Fruit fly (Drosophila melanogaster) whole organism, prepupa: ENCODE data around the gene CG5171.

Experiments used
- Blimp-1 ChIP-seq: fragments of 200-800 bp; sonication (Bioruptor generic); optimal IDR thresholded peaks from 3 replicates; lab custom pipeline; 2017; ENCODE audit warnings: missing biosample characterization, missing genetic modification characterization, mild to moderate bottlenecking, moderate library complexity, missing genetic modification reagents
- CG10631 ChIP-seq: fragments of 200-800 bp; sonication (Bioruptor generic); optimal IDR thresholded peaks from 2 replicates; lab custom pipeline; 2016; ENCODE audit warnings: missing biosample characterization, missing genetic modification characterization
- CG10669 ChIP-seq: fragments of 200-800 bp; sonication (Bioruptor generic); optimal IDR thresholded peaks from 3 replicates; lab custom pipeline; 2018; ENCODE audit warnings: missing biosample characterization, mild to moderate bottlenecking, missing genetic modification characterization, moderate library complexity
- CG11762 ChIP-seq: fragments of 200-800 bp; sonication (Bioruptor generic); optimal IDR thresholded peaks from 3 replicates; lab custom pipeline; 2016; ENCODE audit warnings: missing biosample characterization, missing genetic modification characterization; ENCODE audit not compliant: insufficient read depth
- CG11902 ChIP-seq: fragments of 200-800 bp; sonication (Bioruptor generic); optimal IDR thresholded peaks from 3 replicates; lab custom pipeline; 2016; ENCODE audit warnings: missing biosample characterization, missing genetic modification characterization
- CG15336 ChIP-seq: fragments of 200-800 bp; sonication (Bioruptor generic); IDR thresholded peaks from 2 replicates; pipeline ENCODE4 v1.3.6; 2022; ENCODE audit warnings: missing biosample characterization, missing genetic modification characterization
- CG1621 ChIP-seq: fragments of 200-800 bp; sonication (Bioruptor generic); optimal IDR thresholded peaks from 3 replicates; lab custom pipeline; 2018; ENCODE audit warnings: missing biosample characterization, mild to moderate bottlenecking, missing genetic modification characterization
- CG16779 ChIP-seq: fragments of 200-800 bp; sonication (Bioruptor generic); optimal IDR thresholded peaks from 3 replicates; lab custom pipeline; 2017; ENCODE audit warnings: missing biosample characterization, mild to moderate bottlenecking, missing genetic modification characterization
- CG3032 ChIP-seq: fragments of 200-800 bp; optimal IDR thresholded peaks from 2 replicates; lab custom pipeline; 2019; ENCODE audit warnings: missing biosample characterization, mild to moderate bottlenecking, missing genetic modification characterization, moderate library complexity
- CG32006 ChIP-seq: fragments of 200-800 bp; sonication (Bioruptor generic); optimal IDR thresholded peaks from 3 replicates; lab custom pipeline; 2017; ENCODE audit warnings: missing biosample characterization, mild to moderate bottlenecking, missing genetic modification characterization
- CG34406 ChIP-seq: fragments of 200-800 bp; sonication (Bioruptor generic); optimal IDR thresholded peaks from 3 replicates; lab custom pipeline; 2016; ENCODE audit warnings: missing biosample characterization, missing genetic modification characterization
- CG3919 ChIP-seq: fragments of 200-800 bp; sonication (Bioruptor generic); optimal IDR thresholded peaks from 3 replicates; lab custom pipeline; 2016; ENCODE audit warnings: missing biosample characterization, missing genetic modification characterization
- CG4318 ChIP-seq: fragments of 200-800 bp; sonication (Bioruptor generic); optimal IDR thresholded peaks from 3 replicates; lab custom pipeline; 2017; ENCODE audit warnings: missing biosample characterization, mild to moderate bottlenecking, missing genetic modification characterization
- CG6276 ChIP-seq: fragments of 200-800 bp; sonication (Bioruptor generic); optimal IDR thresholded peaks from 2 replicates; lab custom pipeline; 2017; ENCODE audit warnings: missing biosample characterization, mild to moderate bottlenecking, missing genetic modification characterization
- CG6854 ChIP-seq: fragments of 200-800 bp; sonication (Bioruptor generic); optimal IDR thresholded peaks from 2 replicates; lab custom pipeline; 2017; ENCODE audit warnings: missing biosample characterization, mild to moderate bottlenecking, missing genetic modification characterization
- CG7368 ChIP-seq: fragments of 200-800 bp; sonication (Bioruptor generic); optimal IDR thresholded peaks from 3 replicates; lab custom pipeline; 2016; ENCODE audit warnings: missing biosample characterization, missing genetic modification characterization
- CG8319 ChIP-seq: fragments of 200-800 bp; sonication (Bioruptor generic); optimal IDR thresholded peaks from 3 replicates; lab custom pipeline; 2016; ENCODE audit warnings: missing biosample characterization, missing genetic modification characterization
- CG8632 ChIP-seq: fragments of 200-800 bp; sonication (Bioruptor generic); optimal IDR thresholded peaks from 3 replicates; lab custom pipeline; 2016; ENCODE audit warnings: missing biosample characterization, missing genetic modification characterization
- CG9139 ChIP-seq: fragments of 200-800 bp; sonication (Bioruptor generic); optimal IDR thresholded peaks from 3 replicates; lab custom pipeline; 2017; ENCODE audit warnings: missing biosample characterization, mild to moderate bottlenecking, missing genetic modification characterization
- Eip75B ChIP-seq: fragments of 200-800 bp; sonication (Bioruptor generic); optimal IDR thresholded peaks from 3 replicates; lab custom pipeline; 2016; ENCODE audit warnings: missing biosample characterization, missing genetic modification characterization
- Eip78C ChIP-seq: fragments of 200-800 bp; sonication (Bioruptor generic); peaks from one replicate; lab custom pipeline; 2016; ENCODE audit warnings: missing biosample characterization, missing genetic modification characterization
- Eip93F ChIP-seq: fragments of 200-800 bp; sonication (Bioruptor generic); optimal IDR thresholded peaks from 2 replicates; lab custom pipeline; 2016; ENCODE audit warnings: missing biosample characterization, mild to moderate bottlenecking, missing genetic modification characterization
- Ets21C ChIP-seq: fragments of 200-800 bp; sonication (Bioruptor generic); optimal IDR thresholded peaks from 3 replicates; lab custom pipeline; 2016; ENCODE audit warnings: missing biosample characterization, missing genetic modification characterization
- Ets96B ChIP-seq: fragments of 200-800 bp; optimal IDR thresholded peaks from 2 replicates; lab custom pipeline; 2019; ENCODE audit warnings: missing biosample characterization, mild to moderate bottlenecking, missing genetic modification characterization, moderate library complexity
- Gug ChIP-seq: fragments of 200-800 bp; sonication (Bioruptor generic); IDR thresholded peaks from 2 replicates; pipeline ENCODE4 v1.3.6; 2022; ENCODE audit warnings: missing biosample characterization, missing genetic modification characterization
- Lpt ChIP-seq: fragments of 200-800 bp; sonication (Bioruptor generic); optimal IDR thresholded peaks from 3 replicates; lab custom pipeline; 2016; ENCODE audit warnings: missing biosample characterization, missing genetic modification characterization
- OdsH ChIP-seq: fragments of 200-800 bp; sonication (Bioruptor generic); optimal IDR thresholded peaks from 3 replicates; lab custom pipeline; 2016; ENCODE audit warnings: missing biosample characterization, missing genetic modification characterization
- Smox ChIP-seq: fragments of 200-800 bp; sonication (Bioruptor generic); optimal IDR thresholded peaks from 3 replicates; lab custom pipeline; 2016; ENCODE audit warnings: missing biosample characterization, missing genetic modification characterization
- Sox102F ChIP-seq: fragments of 200-800 bp; sonication (Bioruptor generic); optimal IDR thresholded peaks from 2 replicates; lab custom pipeline; 2016; ENCODE audit warnings: missing biosample characterization, mild to moderate bottlenecking, missing genetic modification characterization
- Sox14 ChIP-seq: fragments of 200-800 bp; sonication (Bioruptor generic); optimal IDR thresholded peaks from 3 replicates; lab custom pipeline; 2016; ENCODE audit warnings: missing biosample characterization, missing genetic modification characterization
- Sox15 ChIP-seq: fragments of 200-800 bp; sonication (Bioruptor generic); optimal IDR thresholded peaks from 3 replicates; lab custom pipeline; 2016; ENCODE audit warnings: missing biosample characterization, missing genetic modification characterization
- achi ChIP-seq: fragments of 200-800 bp; sonication (Bioruptor generic); optimal IDR thresholded peaks from 3 replicates; lab custom pipeline; 2016; ENCODE audit warnings: missing biosample characterization, missing genetic modification characterization
- acj6 ChIP-seq: fragments of 200-800 bp; sonication (Bioruptor generic); optimal IDR thresholded peaks from 3 replicates; lab custom pipeline; 2016; ENCODE audit warnings: missing biosample characterization, missing genetic modification characterization
- cyc ChIP-seq: fragments of 200-800 bp; sonication (Bioruptor generic); optimal IDR thresholded peaks from 3 replicates; lab custom pipeline; 2016; ENCODE audit warnings: missing biosample characterization, missing genetic modification characterization
- esn ChIP-seq: fragments of 200-800 bp; sonication (Bioruptor generic); optimal IDR thresholded peaks from 2 replicates; lab custom pipeline; 2016; ENCODE audit warnings: missing biosample characterization, mild to moderate bottlenecking, missing genetic modification characterization, moderate library complexity
- fd85E ChIP-seq: fragments of 200-800 bp; sonication (Bioruptor generic); optimal IDR thresholded peaks from 3 replicates; lab custom pipeline; 2016; ENCODE audit warnings: missing biosample characterization, missing genetic modification characterization
- fkh ChIP-seq: fragments of 200-800 bp; sonication (Bioruptor generic); optimal IDR thresholded peaks from 3 replicates; lab custom pipeline; 2017; ENCODE audit warnings: missing biosample characterization, mild to moderate bottlenecking, missing genetic modification characterization, moderate library complexity
- lz ChIP-seq: fragments of 200-800 bp; sonication (Bioruptor generic); optimal IDR thresholded peaks from 3 replicates; lab custom pipeline; 2016; ENCODE audit warnings: missing biosample characterization, missing genetic modification characterization
- net ChIP-seq: fragments of 200-800 bp; sonication (Bioruptor generic); optimal IDR thresholded peaks from 3 replicates; lab custom pipeline; 2016; ENCODE audit warnings: missing biosample characterization, missing genetic modification characterization
- salr ChIP-seq, 2 experiments: fragments of 200-800 bp; sonication (Bioruptor generic); optimal IDR thresholded peaks; 3 replicates each; lab custom pipeline; 2016 to 2018; ENCODE audit warnings: missing biosample characterization in 2 of 2, missing genetic modification characterization in 2 of 2, mild to moderate bottlenecking in 1 of 2
- spab ChIP-seq: fragments of 200-800 bp; sonication (Bioruptor generic); optimal IDR thresholded peaks from 2 replicates; lab custom pipeline; 2017; ENCODE audit warnings: missing biosample characterization, mild to moderate bottlenecking, missing genetic modification characterization, missing genetic modification reagents
- ss ChIP-seq, 2 experiments: fragments of 200-800 bp; sonication (Bioruptor generic); optimal IDR thresholded peaks; 2 replicates in 1 of 2; 3 replicates in 1 of 2; lab custom pipeline; 2017 to 2018; ENCODE audit warnings: mild to moderate bottlenecking in 2 of 2, missing biosample characterization in 2 of 2, missing genetic modification characterization in 2 of 2, moderate library complexity in 1 of 2
- svp ChIP-seq: fragments of 200-800 bp; sonication (Bioruptor generic); peaks from one replicate; lab custom pipeline; 2016; ENCODE audit warnings: missing biosample characterization, missing genetic modification characterization

Gene CG5171

DNA sequence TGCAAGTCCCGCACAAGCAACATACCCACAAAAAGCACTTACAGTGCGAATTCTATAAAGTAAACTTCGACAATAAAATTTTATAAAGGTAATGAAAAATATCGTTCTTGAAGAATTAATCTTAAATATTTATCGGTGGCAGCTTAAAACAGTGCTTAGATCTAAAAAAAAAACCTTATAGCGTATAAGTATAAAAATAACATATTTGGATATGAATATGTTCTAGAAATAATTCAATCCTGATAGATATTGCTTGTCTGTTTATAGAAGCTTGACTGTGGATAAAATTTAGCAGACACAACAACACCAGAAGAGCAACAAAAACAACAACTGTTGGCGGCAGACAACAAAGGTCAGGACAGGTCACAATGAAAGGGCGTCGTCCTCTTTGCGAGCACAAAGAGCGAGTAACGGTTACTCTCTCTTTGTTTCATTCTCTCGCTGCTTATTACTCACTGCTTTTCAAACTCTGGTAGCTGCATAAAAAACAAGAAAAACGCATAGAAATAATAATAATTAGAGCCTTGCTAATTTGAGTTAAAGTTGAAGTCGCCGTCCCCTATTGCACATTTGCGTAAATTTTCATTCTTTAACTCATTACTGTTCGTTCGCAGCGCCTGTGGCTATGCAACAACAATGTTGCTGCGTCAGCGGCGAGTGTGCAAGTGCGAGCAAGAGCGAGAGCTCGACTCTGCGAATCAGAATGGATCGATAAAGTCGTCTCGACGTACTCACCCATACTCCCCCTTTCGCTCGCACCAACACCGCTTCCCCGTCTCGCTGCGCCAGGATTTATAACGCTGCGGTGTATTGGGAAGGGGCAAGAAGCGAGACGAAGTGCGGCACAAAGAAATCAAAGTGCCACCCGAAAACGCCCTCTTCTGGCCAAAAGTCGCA, 18.5 kb downstream of the CG5171 start (continued):
- TF ChIP-seq Gug (no peak), CG3032 (tag; lab: Kevin White, UChicago) (peak; percentile 77), ss (GFP tag; optimal IDR thresholded peaks at IDR 0.05; lab: Kevin White, UChicago) (peak in 1 of 2 experiments; percentile 76), CG15336 (GFP tag; lab: Robert Waterston, UW) (peak; percentile 64), fkh (GFP tag; lab: Kevin White, UChicago) (no peak), CG10631 (GFP tag; lab: Kevin White, UChicago) (peak; percentile 78), salr (GFP tag; optimal IDR thresholded peaks at IDR 0.05; lab: Kevin White, UChicago) (peak in 1 of 2 experiments; percentile 43), achi (GFP tag; lab: Kevin White, UChicago) (peak; percentile 77), cyc (GFP tag; lab: Kevin White, UChicago) (peak; percentile 69), CG3919 (peak; percentile 53), CG6276 (GFP tag; lab: Kevin White, UChicago) (peak; percentile 34), CG6854 (GFP tag; lab: Kevin White, UChicago) (peak; percentile 31), CG1621 (tag; lab: Kevin White, UChicago) (no peak), CG8319 (no peak), CG9139 (GFP tag; lab: Kevin White, UChicago) (peak; percentile 50), CG7368 (GFP tag; lab: Kevin White, UChicago) (no peak), Blimp-1 (GFP tag; lab: Kevin White, UChicago) (peak; percentile 62), CG16779 (tag; lab: Kevin White, UChicago) (peak; percentile 44), net (GFP tag; lab: Kevin White, UChicago) (no peak), OdsH (peak; percentile 54), fd85E (no peak), CG11762 (GFP tag; lab: Kevin White, UChicago) (peak; percentile 31), Smox (GFP tag; lab: Kevin White, UChicago) (peak; percentile 69), CG10669 (GFP tag; lab: Kevin White, UChicago) (peak; percentile 64), CG32006 (GFP tag; lab: Kevin White, UChicago) (peak; percentile 54), Eip93F (GFP tag; lab: Kevin White, UChicago) (no peak)

DNA sequence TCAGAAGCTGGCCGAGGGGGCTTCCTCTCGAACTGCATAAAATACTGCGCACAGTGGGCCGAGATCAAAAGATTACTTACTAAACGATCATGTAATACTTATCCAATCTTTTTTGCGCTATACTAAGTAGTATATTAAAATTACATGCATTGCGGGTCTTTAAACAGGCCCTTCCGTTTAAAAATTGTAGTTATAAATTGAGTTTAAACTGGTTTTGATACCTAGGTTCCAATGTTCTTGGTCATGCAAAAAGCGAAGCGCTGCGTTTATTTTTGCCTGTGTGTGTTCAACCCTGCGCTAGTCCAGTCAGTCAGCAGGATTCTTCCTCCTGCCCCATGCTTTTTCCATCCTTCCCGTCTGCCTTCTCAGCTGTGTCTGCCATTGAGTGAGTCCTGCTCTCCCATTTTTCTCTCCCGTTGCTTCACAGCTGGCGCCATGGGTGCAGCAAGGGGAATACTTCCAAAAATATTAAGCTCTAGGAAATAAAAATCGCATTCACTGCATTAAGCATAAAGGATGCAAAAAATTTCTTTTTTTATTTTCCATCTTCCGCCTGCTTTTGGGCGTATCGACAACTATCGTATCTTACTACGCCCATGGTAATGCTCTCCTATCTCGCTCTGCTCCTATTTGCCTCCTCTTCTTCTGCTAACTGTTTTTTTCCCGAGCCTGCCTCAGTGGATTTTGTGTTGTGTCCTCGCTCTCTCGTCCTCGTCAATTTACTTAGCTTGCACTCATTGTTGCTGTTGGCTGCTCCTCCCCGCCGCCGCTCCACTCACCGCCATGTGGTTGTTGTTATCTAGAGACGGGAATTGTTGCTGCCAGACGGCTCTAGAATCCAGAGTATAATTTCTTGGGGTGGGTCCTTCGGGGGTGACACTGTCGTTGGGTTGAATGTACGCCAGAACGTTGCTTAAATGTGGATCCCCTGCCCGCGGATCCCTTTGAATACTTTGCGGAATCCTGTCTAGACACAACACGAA, 19.5 kb downstream of the CG5171 start:
- TF ChIP-seq svp, result peak; percentile 94
- TF ChIP-seq CG15336 (GFP tag; lab: Robert Waterston, UW), result peak; percentile 79
- TF ChIP-seq Eip75B (GFP tag; lab: Kevin White, UChicago), result peak; percentile 80
- peak; percentile 55 for TF ChIP-seq CG6276 (GFP tag; lab: Kevin White, UChicago)
- TF ChIP-seq OdsH, result peak; percentile 91
- peak; percentile 72 for TF ChIP-seq CG8319
- TF ChIP-seq CG1621 (tag; lab: Kevin White, UChicago), result peak; percentile 94
- peak; percentile 70 for TF ChIP-seq Lpt
- TF ChIP-seq acj6 (GFP tag; lab: Kevin White, UChicago), result peak; percentile 83
- peak; percentile 96 for TF ChIP-seq Ets96B (tag; lab: Kevin White, UChicago)
- TF ChIP-seq salr (GFP tag; optimal IDR thresholded peaks at IDR 0.05; lab: Kevin White, UChicago), result peak; percentile 63 to 90
- peak; percentile 77 for TF ChIP-seq Ets21C (GFP tag; lab: Kevin White, UChicago)
- peak; percentile 75 for TF ChIP-seq Gug
- peak; percentile 57 for TF ChIP-seq CG4318 (GFP tag; lab: Kevin White, UChicago)
- peak; percentile 86 for TF ChIP-seq CG3919
- peak; percentile 63 for TF ChIP-seq Sox15
- TF ChIP-seq Eip78C (GFP tag; lab: Kevin White, UChicago), result peak; percentile 95
- peak; percentile 81 for TF ChIP-seq Sox102F (GFP tag; lab: Kevin White, UChicago)
- TF ChIP-seq spab (GFP tag; lab: Kevin White, UChicago), result peak; percentile 89
- peak; percentile 74 for TF ChIP-seq CG8632 (GFP tag; lab: Kevin White, UChicago)
- peak; percentile 69 for TF ChIP-seq CG34406
- TF ChIP-seq CG7368 (GFP tag; lab: Kevin White, UChicago), result peak; percentile 77
- peak; percentile 68 for TF ChIP-seq CG11902 (GFP tag; lab: Kevin White, UChicago)
- peak; percentile 85 for TF ChIP-seq achi (GFP tag; lab: Kevin White, UChicago)
- peak; percentile 23 for TF ChIP-seq fd85E
- TF ChIP-seq Sox14, result peak; percentile 75
- TF ChIP-seq esn, result peak; percentile 88
- peak; percentile 70 for TF ChIP-seq CG16779 (tag; lab: Kevin White, UChicago)
- peak; percentile 87 for TF ChIP-seq lz (GFP tag; lab: Kevin White, UChicago)
